Fruit fly (Drosophila melanogaster) whole organism, embryonic: Measurements from ENCODE around the gene CG33267.

Source experiments
- Antp ChIP-seq: fragments of 200-800 bp; sonication (Bioruptor generic); optimal IDR thresholded peaks from 3 replicates; lab custom pipeline; 2016; ENCODE audit warnings: missing biosample characterization, missing genetic modification characterization
- Atf-2 ChIP-seq: fragments of 200-800 bp; sonication (Bioruptor generic); optimal IDR thresholded peaks from 2 replicates; lab custom pipeline; 2016; ENCODE audit warnings: missing biosample characterization, missing genetic modification characterization
- Atf3 ChIP-seq: fragments of 200-800 bp; sonication (Bioruptor generic); optimal IDR thresholded peaks from 3 replicates; lab custom pipeline; 2016; ENCODE audit warnings: missing biosample characterization, missing genetic modification characterization
- CG10321 ChIP-seq: fragments of 200-800 bp; sonication (Bioruptor generic); IDR thresholded peaks from 2 replicates; pipeline ENCODE4 v1.3.6; 2022; ENCODE audit warnings: missing biosample characterization, missing genetic modification characterization
- CG10462 ChIP-seq: fragments of 200-800 bp; sonication (Bioruptor generic); optimal IDR thresholded peaks from 2 replicates; lab custom pipeline; 2016; ENCODE audit warnings: missing biosample characterization, missing genetic modification characterization
- CG11247 ChIP-seq: fragments of 200-800 bp; sonication (Bioruptor generic); IDR thresholded peaks from 2 replicates; pipeline ENCODE4 v1.3.6; 2022; ENCODE audit warnings: missing biosample characterization, missing genetic modification characterization
- CG12391 ChIP-seq: fragments of 200-800 bp; sonication (Bioruptor generic); optimal IDR thresholded peaks from 3 replicates; lab custom pipeline; 2018; ENCODE audit warnings: missing biosample characterization, mild to moderate bottlenecking, missing genetic modification characterization, moderate library complexity
- CG14014 ChIP-seq: fragments of 200-800 bp; sonication (Bioruptor generic); IDR thresholded peaks from 2 replicates; pipeline ENCODE4 v1.3.6; 2022; ENCODE audit warnings: missing biosample characterization, missing genetic modification characterization
- CG14441 ChIP-seq: fragments of 200-800 bp; sonication (Bioruptor generic); IDR thresholded peaks from 2 replicates; pipeline ENCODE4 v1.3.6; 2022; ENCODE audit warnings: missing biosample characterization, missing genetic modification characterization
- CG14710 ChIP-seq: fragments of 200-800 bp; sonication (Bioruptor generic); optimal IDR thresholded peaks from 3 replicates; lab custom pipeline; 2019; ENCODE audit warnings: missing biosample characterization, mild to moderate bottlenecking, missing genetic modification characterization, moderate library complexity
- CG1529 ChIP-seq: fragments of 200-800 bp; sonication (Bioruptor generic); optimal IDR thresholded peaks from 3 replicates; lab custom pipeline; 2018; ENCODE audit warnings: missing biosample characterization, missing genetic modification characterization
- CG15514 ChIP-seq: fragments of 200-800 bp; sonication (Bioruptor generic); optimal IDR thresholded peaks from 3 replicates; lab custom pipeline; 2017; ENCODE audit warnings: missing biosample characterization, missing genetic modification characterization, mild to moderate bottlenecking, moderate library complexity, missing genetic modification reagents
- CG17802 ChIP-seq: fragments of 200-800 bp; sonication (Bioruptor generic); optimal IDR thresholded peaks from 2 replicates; lab custom pipeline; 2018; ENCODE audit warnings: missing biosample characterization, mild to moderate bottlenecking, missing genetic modification characterization, moderate library complexity
- CG2120 ChIP-seq: fragments of 200-800 bp; sonication (Bioruptor generic); optimal IDR thresholded peaks from 3 replicates; lab custom pipeline; 2016; ENCODE audit warnings: missing biosample characterization, missing genetic modification characterization
- CG30403 ChIP-seq: fragments of 200-800 bp; sonication (Bioruptor generic); optimal IDR thresholded peaks from 3 replicates; lab custom pipeline; 2016; ENCODE audit warnings: missing biosample characterization, missing genetic modification characterization
- CG30431 ChIP-seq: fragments of 200-800 bp; sonication (Bioruptor generic); optimal IDR thresholded peaks from 2 replicates; lab custom pipeline; 2017; ENCODE audit warnings: missing biosample characterization, missing genetic modification characterization
- CG3838 ChIP-seq: fragments of 200-800 bp; sonication (Bioruptor generic); optimal IDR thresholded peaks from 3 replicates; lab custom pipeline; 2016; ENCODE audit warnings: missing biosample characterization, missing genetic modification characterization
- CG6765 ChIP-seq: fragments of 200-800 bp; sonication (Bioruptor generic); optimal IDR thresholded peaks from 3 replicates; lab custom pipeline; 2017; ENCODE audit warnings: missing biosample characterization, mild to moderate bottlenecking, missing genetic modification characterization
- CG6791 ChIP-seq: fragments of 200-800 bp; sonication (Bioruptor generic); IDR thresholded peaks from 3 replicates; pipeline ENCODE4 v1.3.6; 2022; ENCODE audit warnings: missing biosample characterization, missing genetic modification characterization; ENCODE audit not compliant: partially characterized antibody
- CG8478 ChIP-seq: fragments of >200 bp; optimal IDR thresholded peaks from 2 replicates; lab custom pipeline; 2018
- Dip2 ChIP-seq: fragments of 200-800 bp; sonication (Bioruptor generic); IDR thresholded peaks from 2 replicates; pipeline ENCODE4 v1.3.6; 2022; ENCODE audit warnings: missing biosample characterization, missing genetic modification characterization
- Dref ChIP-seq: fragments of 200-800 bp; sonication (Bioruptor generic); IDR thresholded peaks from 2 replicates; pipeline ENCODE4 v1.3.6; 2022; ENCODE audit warnings: missing biosample characterization, missing genetic modification characterization
- Drgx ChIP-seq: fragments of 200-800 bp; sonication (Bioruptor generic); IDR thresholded peaks from 2 replicates; pipeline ENCODE4 v1.3.6; 2022; ENCODE audit warnings: missing biosample characterization, missing genetic modification characterization
- Ets65A ChIP-seq: fragments of 200-800 bp; sonication (Bioruptor generic); peaks from one replicate; lab custom pipeline; 2016; ENCODE audit warnings: missing biosample characterization, missing genetic modification characterization
- Fer1 ChIP-seq: fragments of 200-800 bp; sonication (Bioruptor generic); optimal IDR thresholded peaks from 2 replicates; lab custom pipeline; 2017; ENCODE audit warnings: missing biosample characterization, mild to moderate bottlenecking, missing genetic modification characterization
- H15 ChIP-seq: fragments of 200-800 bp; sonication (Bioruptor generic); IDR thresholded peaks from 3 replicates; pipeline ENCODE4 v1.3.6; 2022; ENCODE audit warnings: missing biosample characterization, missing genetic modification characterization
- HLHmδ ChIP-seq: fragments of 200-800 bp; sonication (Bioruptor generic); optimal IDR thresholded peaks from 2 replicates; lab custom pipeline; 2018; ENCODE audit warnings: missing biosample characterization, mild to moderate bottlenecking, missing genetic modification characterization, moderate library complexity
- Hmx ChIP-seq: fragments of 200-800 bp; sonication (Bioruptor generic); optimal IDR thresholded peaks from 2 replicates; lab custom pipeline; 2016; ENCODE audit warnings: missing biosample characterization, missing genetic modification characterization
- MTF-1 ChIP-seq: fragments of 200-800 bp; sonication (Bioruptor generic); optimal IDR thresholded peaks from 2 replicates; lab custom pipeline; 2018; ENCODE audit warnings: missing biosample characterization, mild to moderate bottlenecking, missing genetic modification characterization, borderline replicate concordance
- Sry-δ ChIP-seq: fragments of 200-800 bp; sonication (Bioruptor generic); optimal IDR thresholded peaks from 2 replicates; lab custom pipeline; 2016; ENCODE audit warnings: missing biosample characterization, missing genetic modification characterization
- bigmax ChIP-seq: fragments of 200-800 bp; sonication (Bioruptor generic); optimal IDR thresholded peaks from 2 replicates; lab custom pipeline; 2018; ENCODE audit warnings: missing biosample characterization, mild to moderate bottlenecking, missing genetic modification characterization
- br ChIP-seq: fragments of >200 bp; optimal IDR thresholded peaks from 2 replicates; lab custom pipeline; 2017
- btn ChIP-seq: fragments of 200-800 bp; sonication (Bioruptor generic); optimal IDR thresholded peaks from 2 replicates; lab custom pipeline; 2016; ENCODE audit warnings: missing biosample characterization, missing genetic modification characterization
- cg ChIP-seq: fragments of 200-800 bp; sonication (Bioruptor generic); optimal IDR thresholded peaks from 3 replicates; lab custom pipeline; 2019; ENCODE audit warnings: missing biosample characterization, mild to moderate bottlenecking, missing genetic modification characterization, moderate library complexity
- dan ChIP-seq: fragments of 200-800 bp; sonication (Bioruptor generic); IDR thresholded peaks from 2 replicates; pipeline ENCODE4 v1.3.6; 2022; ENCODE audit warnings: missing biosample characterization, missing genetic modification characterization
- dmrt99B ChIP-seq: fragments of 200-800 bp; sonication (Bioruptor generic); optimal IDR thresholded peaks from 2 replicates; lab custom pipeline; 2018; ENCODE audit warnings: missing biosample characterization, mild to moderate bottlenecking, missing genetic modification characterization, moderate library complexity
- dysf ChIP-seq: fragments of 200-800 bp; sonication (Bioruptor generic); IDR thresholded peaks from 3 replicates; pipeline ENCODE4 v1.3.6; 2022; ENCODE audit warnings: missing biosample characterization, missing genetic modification characterization
- en ChIP-seq: fragments of 200-800 bp; sonication (Bioruptor generic); optimal IDR thresholded peaks from 2 replicates; lab custom pipeline; 2016; ENCODE audit warnings: missing biosample characterization, missing genetic modification characterization
- fd64A ChIP-seq: fragments of 200-800 bp; sonication (Bioruptor generic); optimal IDR thresholded peaks from 3 replicates; lab custom pipeline; 2018; ENCODE audit warnings: missing biosample characterization, mild to moderate bottlenecking, missing genetic modification characterization
- gsb-n ChIP-seq: fragments of 200-800 bp; sonication (Bioruptor generic); optimal IDR thresholded peaks from 3 replicates; lab custom pipeline; 2018; ENCODE audit warnings: missing biosample characterization, mild to moderate bottlenecking, missing genetic modification characterization
- her ChIP-seq: fragments of 200-800 bp; sonication (Bioruptor generic); optimal IDR thresholded peaks from 2 replicates; lab custom pipeline; 2016; ENCODE audit warnings: missing biosample characterization, missing genetic modification characterization
- insv ChIP-seq, 2 experiments: fragments of 200-800 bp; sonication (Bioruptor generic); optimal IDR thresholded peaks; 3 replicates each; lab custom pipeline; 2016 to 2018; ENCODE audit warnings: missing biosample characterization in 2 of 2, missing genetic modification characterization in 2 of 2
- jumu ChIP-seq: fragments of 200-800 bp; sonication (Bioruptor generic); optimal IDR thresholded peaks from 3 replicates; lab custom pipeline; 2016; ENCODE audit warnings: missing biosample characterization, missing genetic modification characterization
- kah ChIP-seq: fragments of 200-800 bp; sonication (Bioruptor generic); optimal IDR thresholded peaks from 2 replicates; lab custom pipeline; 2018; ENCODE audit warnings: missing biosample characterization, mild to moderate bottlenecking, missing genetic modification characterization
- kni ChIP-seq: fragments of 200-800 bp; sonication (Bioruptor generic); optimal IDR thresholded peaks from 3 replicates; lab custom pipeline; 2017; ENCODE audit warnings: mild to moderate bottlenecking, missing biosample characterization, missing genetic modification reagents, missing genetic modification characterization
- lmd ChIP-seq: fragments of 200-800 bp; sonication (Bioruptor generic); IDR thresholded peaks from 2 replicates; pipeline ENCODE4 v1.3.6; 2022; ENCODE audit warnings: missing biosample characterization, missing genetic modification characterization
- luna ChIP-seq: fragments of 200-800 bp; sonication (Bioruptor generic); optimal IDR thresholded peaks from 2 replicates; lab custom pipeline; 2016; ENCODE audit warnings: missing biosample characterization, missing genetic modification characterization
- mld ChIP-seq: fragments of 200-800 bp; sonication (Bioruptor generic); IDR thresholded peaks from 3 replicates; pipeline ENCODE4 v1.3.6; 2022; ENCODE audit warnings: missing biosample characterization, missing genetic modification characterization; ENCODE audit not compliant: partially characterized antibody
- pb ChIP-seq: fragments of 200-800 bp; sonication (Bioruptor generic); optimal IDR thresholded peaks from 3 replicates; lab custom pipeline; 2016; ENCODE audit warnings: missing biosample characterization, missing genetic modification characterization
- slp2 ChIP-seq: fragments of 200-800 bp; sonication (Bioruptor generic); optimal IDR thresholded peaks from 2 replicates; lab custom pipeline; 2016; ENCODE audit warnings: missing biosample characterization, missing genetic modification characterization
- sug ChIP-seq: fragments of 200-800 bp; optimal IDR thresholded peaks from 2 replicates; lab custom pipeline; 2019; ENCODE audit warnings: missing biosample characterization, mild to moderate bottlenecking, missing genetic modification characterization, moderate library complexity
- wek ChIP-seq: fragments of 200-800 bp; sonication (Bioruptor generic); optimal IDR thresholded peaks from 3 replicates; lab custom pipeline; 2018; ENCODE audit warnings: missing biosample characterization, mild to moderate bottlenecking, missing genetic modification characterization, moderate library complexity

The CG33267 gene

DNA sequence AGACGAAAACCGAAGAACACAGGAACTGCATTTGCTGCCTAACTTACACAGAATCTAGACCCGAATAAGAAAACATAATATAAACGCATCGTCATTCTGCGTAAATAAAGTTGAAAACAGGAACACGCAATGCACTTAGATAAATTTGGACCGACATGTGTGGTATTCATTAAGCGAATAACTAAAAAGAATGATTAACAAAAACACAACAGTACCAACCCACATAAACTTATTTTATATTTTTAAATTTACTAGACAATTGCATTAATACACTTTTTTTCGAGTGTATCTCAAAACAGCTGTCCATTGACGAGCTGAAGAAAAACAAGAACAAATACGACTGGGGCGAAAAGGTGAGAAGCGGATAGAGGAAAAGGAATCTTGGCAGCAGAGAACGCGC is 9.9 kb upstream of the CG33267 start (continued):
- TF ChIP-seq CG14710 (tag; lab: Kevin White, UChicago) (peak; percentile 96), CG10462 (GFP tag; lab: Kevin White, UChicago) (peak; percentile 76), pb (GFP tag; lab: Kevin White, UChicago) (no peak), CG6765 (no peak), CG2120 (GFP tag; lab: Kevin White, UChicago) (peak; percentile 53), Antp (peak; percentile 59), CG8478 (lab: Kevin White, UChicago) (no peak), dmrt99B (tag; lab: Kevin White, UChicago) (peak; percentile 83), CG12391 (tag; lab: Kevin White, UChicago) (peak; percentile 90), CG1529 (peak; percentile 85), Dref (GFP tag; lab: Robert Waterston, UW) (no peak), luna (GFP tag; lab: Kevin White, UChicago) (no peak), CG14014 (GFP tag; lab: Robert Waterston, UW) (peak; percentile 62), mld (GFP tag; lab: Robert Waterston, UW) (no peak), Ets65A (GFP tag; lab: Kevin White, UChicago) (peak; percentile 96), Atf-2 (GFP tag; lab: Kevin White, UChicago) (peak; percentile 68), gsb-n (tag; lab: Kevin White, UChicago) (peak; percentile 91), fd64A (GFP tag; lab: Kevin White, UChicago) (peak; percentile 74), slp2 (GFP tag; lab: Kevin White, UChicago) (peak; percentile 64), wek (peak; percentile 38), CG10321 (0 out of 2 replicates have a peak, but pooled peaks have one; percentile 17), dysf (GFP tag; lab: Robert Waterston, UW) (peak; percentile 73), kni (GFP tag; lab: Kevin White, UChicago) (peak; percentile 77), H15 (GFP tag; lab: Robert Waterston, UW) (peak; percentile 79), Atf3 (peak; percentile 76), Fer1 (GFP tag; lab: Kevin White, UChicago) (peak; percentile 8), sug (tag; lab: Kevin White, UChicago) (peak; percentile 11), insv (GFP tag; optimal IDR thresholded peaks at IDR 0.05; lab: Kevin White, UChicago) (peak in 1 of 2 experiments; percentile 12), CG3838 (GFP tag; lab: Kevin White, UChicago) (peak; percentile 61), en (GFP tag; lab: Kevin White, UChicago) (peak; percentile 2), jumu (GFP tag; lab: Kevin White, UChicago) (peak; percentile 66), CG30431 (GFP tag; lab: Kevin White, UChicago) (peak; percentile 80), CG14441 (GFP tag; lab: Robert Waterston, UW) (peak; percentile 68), lmd (peak; percentile 72), Drgx (GFP tag; lab: Robert Waterston, UW) (peak; percentile 69), btn (GFP tag; lab: Kevin White, UChicago) (peak; percentile 46), CG17802 (tag; lab: Kevin White, UChicago) (peak; percentile 65), dan (GFP tag; lab: Robert Waterston, UW) (no peak; the same call in 1 of the 2 replicates), HLHmδ (no peak), bigmax (GFP tag; lab: Kevin White, UChicago) (no peak), Hmx (GFP tag; lab: Kevin White, UChicago) (peak; percentile 4), CG11247 (GFP tag; lab: Robert Waterston, UW) (peak; percentile 50; the same call in 1 of the 2 replicates), MTF-1 (peak; percentile 83), her (GFP tag; lab: Kevin White, UChicago) (peak; percentile 46), cg (GFP tag; lab: Kevin White, UChicago) (no peak), kah (GFP tag; lab: Kevin White, UChicago) (peak; percentile 67), CG6791 (GFP tag; lab: Robert Waterston, UW) (no peak), CG15514 (peak; percentile 33), Sry-δ (GFP tag; lab: Kevin White, UChicago) (peak; percentile 13), CG30403 (GFP tag; lab: Kevin White, UChicago) (peak; percentile 86), br (lab: Kevin White, UChicago) (no peak), Dip2 (no peak)
